Worm (Caenorhabditis elegans) whole organism, early embryonic: ENCODE data around the gene T03F6.9.

Source experiments
- F13C5.2 ChIP-seq: sonication (generic microtip); optimal IDR thresholded peaks from 2 replicates; lab custom pipeline; 2017; ENCODE audit warnings: mild to moderate bottlenecking, missing genetic modification characterization, inconsistent platforms, missing compliant biosample characterization
- ama-1 ChIP-seq: fragments of 150-350 bp; optimal IDR thresholded peaks from 2 replicates; lab custom pipeline; 2014
- ceh-13 ChIP-seq: fragments of 200-800 bp; sonication (Bioruptor generic); optimal IDR thresholded peaks from 2 replicates; lab custom pipeline; 2018; ENCODE audit warnings: mild to moderate bottlenecking, missing genetic modification characterization, missing compliant biosample characterization
- ceh-36 ChIP-seq: sonication (generic microtip); optimal IDR thresholded peaks from 2 replicates; lab custom pipeline; 2016; ENCODE audit warnings: missing genetic modification characterization, inconsistent platforms, missing compliant biosample characterization
- flt-1 ChIP-seq: fragments of 200-800 bp; sonication (Bioruptor generic); IDR thresholded peaks from 2 replicates; pipeline ENCODE4 v1.3.6; 2022; ENCODE audit warnings: missing genetic modification characterization, missing compliant biosample characterization
- hmg-4 ChIP-seq: fragments of 200-800 bp; sonication (Bioruptor generic); optimal IDR thresholded peaks from 2 replicates; lab custom pipeline; 2018; ENCODE audit warnings: mild to moderate bottlenecking, missing genetic modification characterization, missing compliant biosample characterization
- hnd-1 ChIP-seq: sonication (generic microtip); optimal IDR thresholded peaks from 2 replicates; lab custom pipeline; 2016; ENCODE audit warnings: missing genetic modification characterization, missing compliant biosample characterization
- pes-1 ChIP-seq: fragments of 200-800 bp; sonication (Bioruptor generic); IDR thresholded peaks from 2 replicates; pipeline ENCODE4 v1.3.6; 2022; ENCODE audit warnings: missing genetic modification reagents, missing genetic modification characterization, missing compliant biosample characterization
- scrt-1 ChIP-seq: fragments of 200-800 bp; sonication (Bioruptor generic); IDR thresholded peaks from 2 replicates; pipeline ENCODE4 v1.3.6; 2022; ENCODE audit warnings: missing genetic modification characterization, missing compliant biosample characterization
- sea-1 ChIP-seq: fragments of 200-800 bp; sonication (Bioruptor generic); conservative IDR thresholded peaks from 2 replicates; pipeline ENCODE4 v1.3.6; 2022; ENCODE audit warnings: missing genetic modification characterization, missing compliant biosample characterization
- tbx-11 ChIP-seq: fragments of 200-800 bp; sonication (Bioruptor generic); IDR thresholded peaks from 2 replicates; pipeline ENCODE4 v1.3.6; 2022; ENCODE audit warnings: missing genetic modification characterization, missing compliant biosample characterization
- tra-4 ChIP-seq: sonication (generic microtip); optimal IDR thresholded peaks from 2 replicates; lab custom pipeline; 2017; ENCODE audit warnings: missing genetic modification characterization, missing compliant biosample characterization

ce11 chrIII:13322578-13322977, 48.3 kb downstream of the T03F6.9 start, which contains the start of gene F53A2.11:
- TF ChIP-seq ama-1 (lab: Kevin White, UChicago) (no peak), ceh-36 (tag; lab: Kevin White, UChicago) (no peak), hnd-1 (tag; lab: Kevin White, UChicago) (no peak), tra-4 (tag; lab: Kevin White, UChicago) (no peak), tbx-11 (GFP tag; lab: Robert Waterston, UW) (no peak), F13C5.2 (no peak), sea-1 (GFP tag; lab: Robert Waterston, UW) (no peak), pes-1 (GFP tag; lab: Robert Waterston, UW) (no peak), ceh-13 (no peak), flt-1 (GFP tag; lab: Robert Waterston, UW) (no peak), hmg-4 (no peak), scrt-1 (GFP tag; lab: Robert Waterston, UW) (no peak)
